Worm (Caenorhabditis elegans): ENCODE measurements around the gene F32G8.3.

Gene F32G8.3

ce11 chrV:10508855-10509254 is 46.3 kb downstream of the F32G8.3 start, which contains the start of gene C35A5.6:
Gene C35A5.6 (plus strand): TSS chrV:10509137.
- TF ChIP-seq hlh-30 (tag; optimal IDR thresholded peaks at IDR 0.05; ENCODE audit: insufficient read depth) (peak; percentile 52), D1046.2 (GFP tag; IDR thresholded peaks at IDR 0.05) (no peak), ztf-7 (tag; optimal IDR thresholded peaks at IDR 0.05) (peak; percentile 97), ztf-11 (tag; optimal IDR thresholded peaks at IDR 0.05) (no peak), Y105C5A.15 (GFP tag; IDR thresholded peaks at IDR 0.05) (no peak), nhr-48 (tag; optimal IDR thresholded peaks at IDR 0.05) (no peak), nhr-28 (tag; optimal IDR thresholded peaks at IDR 0.05) (peak; percentile 16)

- TF ChIP-seq nhr-10 (tag; optimal IDR thresholded peaks at IDR 0.05) (no peak), spr-1 (tag; optimal IDR thresholded peaks at IDR 0.05) (no peak), lir-3 (tag; optimal IDR thresholded peaks at IDR 0.05) (no peak), hif-1 (tag; optimal IDR thresholded peaks at IDR 0.05) (no peak), ztf-7 (tag; optimal IDR thresholded peaks at IDR 0.05) (no peak), ceh-82 (tag; optimal IDR thresholded peaks at IDR 0.05) (no peak), lsy-2 (tag; optimal IDR thresholded peaks at IDR 0.05) (no peak), lin-29 (GFP tag; IDR thresholded peaks at IDR 0.05) (no peak), zip-2 (tag; optimal IDR thresholded peaks at IDR 0.05) (no peak), duxl-1 (tag; optimal IDR thresholded peaks at IDR 0.05; ENCODE audit: poor library complexity) (no peak), ceh-32 (tag; optimal IDR thresholded peaks at IDR 0.05; ENCODE audit: poor library complexity) (no peak), snpc-1.2 (GFP tag; IDR thresholded peaks at IDR 0.05) (no peak), nhr-77 (tag; optimal IDR thresholded peaks at IDR 0.05) (no peak), dmd-8 (GFP tag; IDR thresholded peaks at IDR 0.05) (no peak), mep-1 (tag; optimal IDR thresholded peaks at IDR 0.05) (no peak), hlh-11 (tag; optimal IDR thresholded peaks at IDR 0.05) (no peak), spr-3 (GFP tag; optimal IDR thresholded peaks at IDR 0.05) (no peak), nhr-111 (GFP tag; optimal IDR thresholded peaks at IDR 0.05) (no peak), egl-27 (tag; optimal IDR thresholded peaks at IDR 0.05) (no peak), cey-2 (tag; optimal IDR thresholded peaks at IDR 0.05; ENCODE audit: borderline replicate concordance, insufficient read depth) (no peak)
These were observed 49.6 kb downstream of the F32G8.3 start, which contains the start of gene C35A5.5 for ce11 chrV:10505553-10505952. Gene C35A5.5 (plus strand): TSS chrV:10505853.
